Fruit fly (Drosophila melanogaster): ENCODE measurements around the gene CG14218.

DNA sequence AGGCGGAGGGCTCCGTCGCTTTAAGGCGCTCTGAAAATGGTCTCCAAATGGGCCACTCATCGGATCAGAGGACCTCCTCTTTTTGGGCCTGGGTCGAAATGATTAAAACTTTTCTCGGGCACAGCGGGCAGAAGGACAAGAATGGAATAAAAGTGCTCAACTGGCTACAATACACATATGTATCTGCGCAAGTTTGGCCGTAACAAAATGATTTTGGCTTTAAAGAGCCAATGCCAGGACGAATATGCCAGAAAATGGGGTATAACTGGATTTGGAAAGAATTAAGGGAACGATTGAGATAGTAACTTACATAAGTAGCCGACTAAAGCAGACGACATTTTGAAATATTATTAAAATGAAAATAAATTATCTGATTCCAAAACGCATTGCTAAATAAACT, 34.4 kb downstream of the CG14218 start, which contains the start of gene CG32532:
- no peak for TF ChIP-seq Ets98B (GFP tag; IDR thresholded peaks at IDR 0.05)
- TF ChIP-seq CG32121 (GFP tag; IDR thresholded peaks at IDR 0.05), result no peak
- no peak for TF ChIP-seq CG9948 (tag; optimal IDR thresholded peaks at IDR 0.05)
- TF ChIP-seq gl (tag; optimal IDR thresholded peaks at IDR 0.05), result no peak
- TF ChIP-seq fd96Ca (GFP tag; IDR thresholded peaks at IDR 0.05), result no peak
- TF ChIP-seq CG17806 (tag; optimal IDR thresholded peaks at IDR 0.05), result no peak
- no peak for TF ChIP-seq D1 (tag; optimal IDR thresholded peaks at IDR 0.05)
- no peak for TF ChIP-seq CG4496 (GFP tag; IDR thresholded peaks at IDR 0.05)
- no peak for TF ChIP-seq CG13204 (GFP tag; optimal IDR thresholded peaks at IDR 0.05)
- no peak for TF ChIP-seq Pif1A (GFP tag; optimal IDR thresholded peaks at IDR 0.05)
- TF ChIP-seq EcR (GFP tag; optimal IDR thresholded peaks at IDR 0.05), result no peak
- TF ChIP-seq CG8159 (tag; optimal IDR thresholded peaks at IDR 0.05), result no peak
- no peak for TF ChIP-seq CG10348 (GFP tag; IDR thresholded peaks at IDR 0.05)
